Fruit fly (Drosophila melanogaster) whole organism, embryonic: ENCODE measurements around the gene CG17839.

Experiments
- ATbp ChIP-seq: fragments of 200-800 bp; sonication (Bioruptor generic); optimal IDR thresholded peaks from 2 replicates; lab custom pipeline; 2017; ENCODE audit warnings: missing biosample characterization, mild to moderate bottlenecking, missing genetic modification characterization, missing genetic modification reagents
- Antp ChIP-seq: fragments of 200-800 bp; sonication (Bioruptor generic); optimal IDR thresholded peaks from 3 replicates; lab custom pipeline; 2016; ENCODE audit warnings: missing biosample characterization, missing genetic modification characterization
- Bteb2 ChIP-seq: fragments of 200-800 bp; sonication (Bioruptor generic); optimal IDR thresholded peaks from 2 replicates; lab custom pipeline; 2016; ENCODE audit warnings: missing biosample characterization, missing genetic modification characterization
- C15 ChIP-seq: fragments of 200-800 bp; sonication (Bioruptor generic); IDR thresholded peaks from 3 replicates; pipeline ENCODE4 v1.3.6; 2022; ENCODE audit warnings: missing biosample characterization, missing genetic modification characterization
- CG10209 ChIP-seq: fragments of 200-800 bp; sonication (Bioruptor generic); optimal IDR thresholded peaks from 3 replicates; lab custom pipeline; 2017; ENCODE audit warnings: missing biosample characterization, mild to moderate bottlenecking, missing genetic modification characterization, missing genetic modification reagents
- CG10321 ChIP-seq: fragments of 200-800 bp; sonication (Bioruptor generic); IDR thresholded peaks from 2 replicates; pipeline ENCODE4 v1.3.6; 2022; ENCODE audit warnings: missing biosample characterization, missing genetic modification characterization
- CG11504 ChIP-seq: fragments of 200-800 bp; sonication (Bioruptor generic); optimal IDR thresholded peaks from 3 replicates; lab custom pipeline; 2019; ENCODE audit warnings: missing biosample characterization, mild to moderate bottlenecking, missing genetic modification characterization, moderate library complexity
- CG12155 ChIP-seq: fragments of 200-800 bp; sonication (Bioruptor generic); optimal IDR thresholded peaks from 3 replicates; lab custom pipeline; 2016; ENCODE audit warnings: missing biosample characterization, missing genetic modification characterization
- CG12659 ChIP-seq: fragments of 200-800 bp; sonication (Bioruptor generic); optimal IDR thresholded peaks from 3 replicates; lab custom pipeline; 2017; ENCODE audit warnings: mild to moderate bottlenecking, missing biosample characterization, missing genetic modification reagents, missing genetic modification characterization
- CG13123 ChIP-seq: fragments of 200-800 bp; sonication (Bioruptor generic); optimal IDR thresholded peaks from 2 replicates; lab custom pipeline; 2016; ENCODE audit warnings: missing biosample characterization, missing genetic modification characterization
- CG13424 ChIP-seq: fragments of 200-800 bp; sonication (Bioruptor generic); optimal IDR thresholded peaks from 2 replicates; lab custom pipeline; 2019; ENCODE audit warnings: missing biosample characterization, mild to moderate bottlenecking, missing genetic modification characterization, moderate library complexity
- CG13894 ChIP-seq: fragments of 200-800 bp; sonication (Bioruptor generic); optimal IDR thresholded peaks from 3 replicates; lab custom pipeline; 2018; ENCODE audit warnings: missing biosample characterization, mild to moderate bottlenecking, missing genetic modification characterization, moderate library complexity
- CG14441 ChIP-seq: fragments of 200-800 bp; sonication (Bioruptor generic); IDR thresholded peaks from 2 replicates; pipeline ENCODE4 v1.3.6; 2022; ENCODE audit warnings: missing biosample characterization, missing genetic modification characterization
- CG1603 ChIP-seq: fragments of 200-800 bp; sonication (Bioruptor generic); optimal IDR thresholded peaks from 2 replicates; lab custom pipeline; 2019; ENCODE audit warnings: missing biosample characterization, mild to moderate bottlenecking, missing genetic modification characterization, moderate library complexity
- CG17829 ChIP-seq: fragments of 200-800 bp; optimal IDR thresholded peaks from 2 replicates; lab custom pipeline; 2019; ENCODE audit warnings: missing biosample characterization, mild to moderate bottlenecking, missing genetic modification characterization, moderate library complexity
- CG18599 ChIP-seq: fragments of 200-800 bp; sonication (Bioruptor generic); optimal IDR thresholded peaks from 3 replicates; lab custom pipeline; 2017; ENCODE audit warnings: missing biosample characterization, missing genetic modification characterization, mild to moderate bottlenecking, moderate library complexity, missing genetic modification reagents
- CG18764 ChIP-seq: fragments of 200-800 bp; sonication (Bioruptor generic); optimal IDR thresholded peaks from 3 replicates; lab custom pipeline; 2016; ENCODE audit warnings: missing biosample characterization, missing genetic modification characterization
- CG2889 ChIP-seq: fragments of 200-800 bp; sonication (Bioruptor generic); IDR thresholded peaks from 3 replicates; pipeline ENCODE4 v1.3.6; 2022; ENCODE audit warnings: missing biosample characterization, missing genetic modification characterization
- CG4282 ChIP-seq: fragments of 200-800 bp; sonication (Bioruptor generic); optimal IDR thresholded peaks from 2 replicates; lab custom pipeline; 2016; ENCODE audit warnings: missing biosample characterization, missing genetic modification characterization
- CG6175 ChIP-seq: fragments of 200-800 bp; sonication (Bioruptor generic); IDR thresholded peaks from 3 replicates; pipeline ENCODE4 v1.3.6; 2022; ENCODE audit warnings: missing biosample characterization, missing genetic modification characterization
- CG7786 ChIP-seq: fragments of 200-800 bp; sonication (Bioruptor generic); optimal IDR thresholded peaks from 2 replicates; lab custom pipeline; 2016; ENCODE audit warnings: missing biosample characterization, missing genetic modification characterization
- CG7987 ChIP-seq: fragments of 200-800 bp; sonication (Bioruptor generic); optimal IDR thresholded peaks from 2 replicates; lab custom pipeline; 2018; ENCODE audit warnings: missing biosample characterization, mild to moderate bottlenecking, missing genetic modification characterization, moderate library complexity
- CG9876 ChIP-seq: fragments of 200-800 bp; sonication (Bioruptor generic); optimal IDR thresholded peaks from 2 replicates; lab custom pipeline; 2016; ENCODE audit warnings: missing biosample characterization, missing genetic modification characterization
- Chrac-16 ChIP-seq: fragments of 200-800 bp; sonication (Bioruptor generic); optimal IDR thresholded peaks from 3 replicates; lab custom pipeline; 2016; ENCODE audit warnings: missing biosample characterization, missing genetic modification characterization
- Dek ChIP-seq: fragments of 200-800 bp; sonication (Bioruptor generic); optimal IDR thresholded peaks from 3 replicates; lab custom pipeline; 2019; ENCODE audit warnings: missing biosample characterization, mild to moderate bottlenecking, missing genetic modification characterization, moderate library complexity
- Doc3 ChIP-seq: fragments of 200-800 bp; sonication (Bioruptor generic); IDR thresholded peaks from 3 replicates; pipeline ENCODE4 v1.3.6; 2022; ENCODE audit warnings: missing biosample characterization, missing genetic modification characterization; ENCODE audit not compliant: partially characterized antibody
- Dp ChIP-seq: fragments of 200-800 bp; sonication (Bioruptor generic); optimal IDR thresholded peaks from 2 replicates; lab custom pipeline; 2018; ENCODE audit warnings: missing biosample characterization, mild to moderate bottlenecking, missing genetic modification characterization, moderate library complexity
- HLH4C ChIP-seq: fragments of 200-800 bp; sonication (Bioruptor generic); IDR thresholded peaks from 3 replicates; pipeline ENCODE4 v1.3.6; 2022; ENCODE audit warnings: missing biosample characterization, missing genetic modification characterization; ENCODE audit not compliant: partially characterized antibody
- Hr3 ChIP-seq: fragments of 200-800 bp; sonication (Bioruptor generic); optimal IDR thresholded peaks from 3 replicates; lab custom pipeline; 2016; ENCODE audit warnings: missing biosample characterization, missing genetic modification characterization
- Lim3 ChIP-seq: fragments of 200-800 bp; sonication (Bioruptor generic); IDR thresholded peaks from 2 replicates; pipeline ENCODE4 v1.3.6; 2022; ENCODE audit warnings: missing biosample characterization, missing genetic modification characterization
- Lpt ChIP-seq: fragments of >200 bp; optimal IDR thresholded peaks from 2 replicates; lab custom pipeline; 2018; ENCODE audit warnings: missing biosample characterization, missing genetic modification characterization
- Med ChIP-seq: fragments of 200-800 bp; sonication (Bioruptor generic); peaks from one replicate; lab custom pipeline; 2016; ENCODE audit warnings: missing biosample characterization, missing genetic modification characterization, mild to moderate bottlenecking, inconsistent platforms, moderate library complexity
- Opbp ChIP-seq: fragments of 200-800 bp; sonication (Bioruptor generic); IDR thresholded peaks from 3 replicates; pipeline ENCODE4 v1.3.6; 2022; ENCODE audit warnings: missing biosample characterization, missing genetic modification characterization; ENCODE audit not compliant: partially characterized antibody
- Tbp ChIP-seq: fragments of >200 bp; optimal IDR thresholded peaks from 2 replicates; lab custom pipeline; 2018; ENCODE audit warnings: missing biosample characterization, missing genetic modification characterization
- bowl ChIP-seq: fragments of 200-800 bp; sonication (Bioruptor generic); IDR thresholded peaks from 2 replicates; pipeline ENCODE4 v1.3.6; 2022; ENCODE audit warnings: missing biosample characterization, missing genetic modification characterization
- cato ChIP-seq: fragments of 200-800 bp; sonication (Bioruptor generic); optimal IDR thresholded peaks from 2 replicates; lab custom pipeline; 2016; ENCODE audit warnings: missing biosample characterization, missing genetic modification characterization, borderline replicate concordance
- da ChIP-seq: fragments of 200-800 bp; sonication (Bioruptor generic); optimal IDR thresholded peaks from 2 replicates; lab custom pipeline; 2016; ENCODE audit warnings: missing biosample characterization, missing genetic modification characterization
- dmrt11E ChIP-seq: fragments of 200-800 bp; sonication (Bioruptor generic); optimal IDR thresholded peaks from 3 replicates; lab custom pipeline; 2018; ENCODE audit warnings: missing biosample characterization, mild to moderate bottlenecking, missing genetic modification characterization, moderate library complexity
- insv ChIP-seq, 2 experiments: fragments of 200-800 bp; sonication (Bioruptor generic); optimal IDR thresholded peaks; 3 replicates each; lab custom pipeline; 2016 to 2018; ENCODE audit warnings: missing biosample characterization in 2 of 2, missing genetic modification characterization in 2 of 2
- nom ChIP-seq: fragments of 200-800 bp; sonication (Bioruptor generic); optimal IDR thresholded peaks from 2 replicates; lab custom pipeline; 2017; ENCODE audit warnings: missing biosample characterization, missing genetic modification characterization, mild to moderate bottlenecking, moderate library complexity, missing genetic modification reagents
- otp ChIP-seq: fragments of 200-800 bp; sonication (Bioruptor generic); IDR thresholded peaks from 3 replicates; pipeline ENCODE4, ENCODE4 v1.3.6; 2022; ENCODE audit warnings: missing biosample characterization, missing genetic modification characterization
- pum ChIP-seq: fragments of 200-800 bp; sonication (Bioruptor generic); optimal IDR thresholded peaks from 2 replicates; lab custom pipeline; 2016; ENCODE audit warnings: missing biosample characterization, missing genetic modification characterization
- sna ChIP-seq: fragments of 200-800 bp; sonication (Bioruptor generic); IDR thresholded peaks from 2 replicates; pipeline ENCODE4 v1.3.6; 2022; ENCODE audit warnings: missing biosample characterization, missing genetic modification characterization; ENCODE audit not compliant: partially characterized antibody
- sug ChIP-seq: fragments of 200-800 bp; optimal IDR thresholded peaks from 2 replicates; lab custom pipeline; 2019; ENCODE audit warnings: missing biosample characterization, mild to moderate bottlenecking, missing genetic modification characterization, moderate library complexity
- twi ChIP-seq: fragments of 200-800 bp; optimal IDR thresholded peaks from 2 replicates; lab custom pipeline; 2019; ENCODE audit warnings: missing biosample characterization, mild to moderate bottlenecking, missing genetic modification characterization, moderate library complexity
- vnd ChIP-seq: fragments of 200-800 bp; sonication (Bioruptor generic); IDR thresholded peaks from 3 replicates; pipeline ENCODE4 v1.3.6; 2022; ENCODE audit warnings: missing biosample characterization, missing genetic modification characterization; ENCODE audit not compliant: partially characterized antibody
- vvl ChIP-seq: fragments of 200-800 bp; sonication (Bioruptor generic); IDR thresholded peaks from 2 replicates; pipeline ENCODE4 v1.3.6; 2022; ENCODE audit warnings: missing biosample characterization, missing genetic modification characterization
- zen2 ChIP-seq: fragments of 200-800 bp; sonication (Bioruptor generic); IDR thresholded peaks from 3 replicates; pipeline ENCODE4 v1.3.6; 2022; ENCODE audit warnings: missing biosample characterization, missing genetic modification characterization; ENCODE audit not compliant: partially characterized antibody

CG17839 gene

dm6 chr3L:14755951-14756723 is 48.8 kb upstream of the CG17839 start (continued):
- TF ChIP-seq CG7987 (GFP tag; lab: Kevin White, UChicago), result peak; percentile 16
- peak; percentile 70 for TF ChIP-seq CG7786 (GFP tag; lab: Kevin White, UChicago)
- TF ChIP-seq da (GFP tag; lab: Kevin White, UChicago), result no peak
- TF ChIP-seq pum (GFP tag; lab: Kevin White, UChicago), result peak; percentile 67
- TF ChIP-seq CG10321 (GFP tag; lab: Robert Waterston, UW), result peak; percentile 97
- peak; percentile 85 for TF ChIP-seq Dek (tag; lab: Kevin White, UChicago)
- TF ChIP-seq zen2, result peak; percentile 59; the same call in 1 of the 3 replicates
- peak; percentile 81 for TF ChIP-seq CG17829 (tag; lab: Kevin White, UChicago)
- TF ChIP-seq nom (GFP tag; lab: Kevin White, UChicago), result peak; percentile 96
- TF ChIP-seq vnd (GFP tag; lab: Robert Waterston, UW), result no peak
- TF ChIP-seq CG10209 (GFP tag; lab: Kevin White, UChicago), result peak; percentile 93
- no peak for TF ChIP-seq Opbp (GFP tag; lab: Robert Waterston, UW)
- peak; percentile 62 for TF ChIP-seq sug (tag; lab: Kevin White, UChicago)
- peak; percentile 70 for TF ChIP-seq vvl (GFP tag; lab: Robert Waterston, UW)
- peak; percentile 85 for TF ChIP-seq Bteb2 (GFP tag; lab: Kevin White, UChicago)
- peak; percentile 72; the same call in 1 of the 3 replicates for TF ChIP-seq CG2889
- TF ChIP-seq ATbp, result peak; percentile 78
- TF ChIP-seq Lim3, result peak; percentile 67
- TF ChIP-seq Antp (GFP tag; lab: Kevin White, UChicago), result peak; percentile 77
- peak; percentile 14 for TF ChIP-seq CG13123 (GFP tag; lab: Kevin White, UChicago)
- peak; percentile 65; the same call in 2 of the 3 replicates for TF ChIP-seq CG6175 (GFP tag; lab: Robert Waterston, UW)
- TF ChIP-seq Lpt (GFP tag; lab: Kevin White, UChicago), result no peak
- no peak for TF ChIP-seq CG4282 (GFP tag; lab: Kevin White, UChicago)
- TF ChIP-seq Med (GFP tag; lab: Kevin White, UChicago), result peak; percentile 91
- TF ChIP-seq otp (GFP tag; lab: Robert Waterston, UW), result no peak
- TF ChIP-seq cato (GFP tag; lab: Kevin White, UChicago), result peak; percentile 77
- peak; percentile 95 for TF ChIP-seq CG18599 (GFP tag; lab: Kevin White, UChicago)
- TF ChIP-seq CG13424 (tag; lab: Kevin White, UChicago), result peak; percentile 93
- peak; percentile 17 for TF ChIP-seq CG18764 (GFP tag; lab: Kevin White, UChicago)
- TF ChIP-seq insv (GFP tag; optimal IDR thresholded peaks at IDR 0.05; lab: Kevin White, UChicago), result no peak
- peak; percentile 86 for TF ChIP-seq Hr3 (GFP tag; lab: Kevin White, UChicago)
- no peak for TF ChIP-seq C15 (GFP tag; lab: Robert Waterston, UW)
- TF ChIP-seq CG11504 (tag; lab: Kevin White, UChicago), result peak; percentile 94
- TF ChIP-seq CG12155 (GFP tag; lab: Kevin White, UChicago), result peak; percentile 84
- peak; percentile 62 for TF ChIP-seq CG13894
- TF ChIP-seq sna (GFP tag; lab: Robert Waterston, UW), result peak; percentile 39
- TF ChIP-seq CG14441 (GFP tag; lab: Robert Waterston, UW), result peak; percentile 78
- TF ChIP-seq Chrac-16 (GFP tag; lab: Kevin White, UChicago), result peak; percentile 78
- TF ChIP-seq Dp (GFP tag; lab: Kevin White, UChicago), result no peak
- peak; percentile 59 for TF ChIP-seq twi (tag; lab: Kevin White, UChicago)
- peak; percentile 95 for TF ChIP-seq CG12659
- no peak for TF ChIP-seq bowl (GFP tag; lab: Robert Waterston, UW)
- TF ChIP-seq HLH4C (GFP tag; lab: Robert Waterston, UW), result 0 out of 3 replicates have a peak, but pooled peaks have one; percentile 25
- TF ChIP-seq Doc3 (GFP tag; lab: Robert Waterston, UW), result no peak; the same call in 2 of the 3 replicates
- TF ChIP-seq CG1603 (tag; lab: Kevin White, UChicago), result peak; percentile 43
- TF ChIP-seq dmrt11E (tag; lab: Kevin White, UChicago), result peak; percentile 55
- TF ChIP-seq CG9876 (GFP tag; lab: Kevin White, UChicago), result peak; percentile 51
- TF ChIP-seq Tbp (GFP tag; lab: Kevin White, UChicago), result no peak
